Worm (Caenorhabditis elegans): Measurements from ENCODE around the gene grd-12.

DNA sequence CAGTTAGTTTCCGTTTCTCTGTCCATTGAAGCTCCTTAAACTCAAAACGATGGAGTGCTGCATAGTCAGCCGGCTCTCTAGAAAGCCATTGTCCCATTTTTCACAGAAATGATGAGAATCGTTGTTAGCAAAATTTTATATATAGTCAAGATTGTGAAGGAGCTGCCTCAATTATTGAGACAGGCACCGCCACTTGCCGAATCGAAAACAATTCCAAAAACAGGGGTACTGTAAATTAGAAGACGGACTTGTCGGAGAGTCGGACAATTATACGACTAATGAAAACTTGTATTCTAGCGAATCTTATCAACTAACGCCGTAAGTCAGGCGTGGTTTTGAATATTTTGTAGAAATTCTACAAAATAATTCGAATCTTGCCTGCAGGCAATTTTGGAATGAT, 41.9 kb downstream of the grd-12 start, which contains the start of gene F14H8.2:
- TF ChIP-seq hmg-4 (GFP tag; optimal IDR thresholded peaks at IDR 0.05) (no peak), B0310.2 (tag; optimal IDR thresholded peaks at IDR 0.05) (no peak), tra-4 (tag; optimal IDR thresholded peaks at IDR 0.05) (no peak), ama-1 (optimal IDR thresholded peaks at IDR 0.05) (no peak), tbx-11 (GFP tag; IDR thresholded peaks at IDR 0.05) (no peak), tbx-37 (GFP tag; conservative IDR thresholded peaks at IDR 0.05) (no peak), flt-1 (GFP tag; IDR thresholded peaks at IDR 0.05) (no peak), scrt-1 (GFP tag; IDR thresholded peaks at IDR 0.05) (no peak), hnd-1 (tag; optimal IDR thresholded peaks at IDR 0.05) (no peak), aly-1 (tag; optimal IDR thresholded peaks at IDR 0.05) (no peak), pes-1 (GFP tag; IDR thresholded peaks at IDR 0.05) (no peak)
